Fruit fly (Drosophila melanogaster): ENCODE results near the gene ais.

ais gene

DNA sequence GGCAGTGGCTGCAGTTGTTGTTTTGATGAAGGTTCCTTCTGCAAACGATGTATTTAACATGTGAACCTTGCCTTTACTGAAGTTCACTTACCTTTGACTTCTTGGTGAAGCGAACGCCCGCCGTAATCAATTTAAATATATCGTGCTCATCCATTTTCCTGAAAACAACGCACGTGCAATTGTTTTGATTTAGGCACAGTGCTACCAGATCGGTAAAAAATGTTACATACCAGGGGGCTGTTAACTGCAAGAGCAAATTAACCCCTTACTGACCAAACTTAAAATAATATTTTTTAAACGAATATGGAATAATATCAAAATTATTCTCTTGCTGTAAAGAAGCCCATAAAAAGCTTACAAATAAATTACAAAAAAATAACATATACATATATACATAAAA is at the start of gene ais (continued):
- no peak for TF ChIP-seq Jarid2 (GFP tag; optimal IDR thresholded peaks at IDR 0.05)
- TF ChIP-seq CG7928 (GFP tag; optimal IDR thresholded peaks at IDR 0.05) = peak; percentile 55
- TF ChIP-seq Bdp1 (GFP tag; optimal IDR thresholded peaks at IDR 0.05) = no peak
- TF ChIP-seq Chrac-16 (GFP tag; optimal IDR thresholded peaks at IDR 0.05) = no peak
- no peak for TF ChIP-seq z (GFP tag; IDR thresholded peaks at IDR 0.05)
- TF ChIP-seq crp (GFP tag; optimal IDR thresholded peaks at IDR 0.05) = no peak
- no peak for TF ChIP-seq Optix (GFP tag; IDR thresholded peaks at IDR 0.05)
- no peak for TF ChIP-seq gcm (GFP tag; optimal IDR thresholded peaks at IDR 0.05)
- TF ChIP-seq HLH4C (GFP tag; IDR thresholded peaks at IDR 0.05; ENCODE audit: partially characterized antibody) = no peak
- TF ChIP-seq HmgD (GFP tag; optimal IDR thresholded peaks at IDR 0.05) = no peak
- TF ChIP-seq Awh (GFP tag; IDR thresholded peaks at IDR 0.05) = no peak
- peak; percentile 30 for TF ChIP-seq Sox102F (GFP tag; optimal IDR thresholded peaks at IDR 0.05)
- TF ChIP-seq Sox100B (GFP tag; optimal IDR thresholded peaks at IDR 0.05) = no peak
- no peak for TF ChIP-seq sim (GFP tag; IDR thresholded peaks at IDR 0.05)
- no peak for TF ChIP-seq bsh (GFP tag; optimal IDR thresholded peaks at IDR 0.05)
- TF ChIP-seq CG6813 (GFP tag; optimal IDR thresholded peaks at IDR 0.05) = no peak
- TF ChIP-seq CG1647 (GFP tag; optimal IDR thresholded peaks at IDR 0.05) = no peak
- TF ChIP-seq CG4424 (GFP tag; optimal IDR thresholded peaks at IDR 0.05) = no peak
- no peak for TF ChIP-seq CG3726 (GFP tag; IDR thresholded peaks at IDR 0.05)
- no peak for TF ChIP-seq pb (GFP tag; optimal IDR thresholded peaks at IDR 0.05)
- TF ChIP-seq cato (GFP tag; optimal IDR thresholded peaks at IDR 0.05; ENCODE audit: borderline replicate concordance) = no peak
- peak; percentile 41 for TF ChIP-seq B-H2 (GFP tag; optimal IDR thresholded peaks at IDR 0.05)
- no peak for TF ChIP-seq cas (GFP tag; IDR thresholded peaks at IDR 0.05)
- TF ChIP-seq HLH3B (GFP tag; IDR thresholded peaks at IDR 0.05) = no peak
- peak; percentile 51 for TF ChIP-seq E2f2 (GFP tag; IDR thresholded peaks at IDR 0.05)
- no peak for TF ChIP-seq Blimp-1 (GFP tag; optimal IDR thresholded peaks at IDR 0.05)
- no peak for TF ChIP-seq Dad (GFP tag; optimal IDR thresholded peaks at IDR 0.05)
- no peak for TF ChIP-seq prd (optimal IDR thresholded peaks at IDR 0.05)
- no peak for TF ChIP-seq prd (GFP tag; IDR thresholded peaks at IDR 0.05)
- TF ChIP-seq CG1233 (GFP tag; optimal IDR thresholded peaks at IDR 0.05) = no peak
- TF ChIP-seq row (GFP tag; IDR thresholded peaks at IDR 0.05) = peak; percentile 77
- TF ChIP-seq Lim3 (GFP tag; IDR thresholded peaks at IDR 0.05) = no peak
- no peak for TF ChIP-seq Atf3 (GFP tag; optimal IDR thresholded peaks at IDR 0.05)
- no peak for TF ChIP-seq Vsx1 (GFP tag; optimal IDR thresholded peaks at IDR 0.05)
- TF ChIP-seq Lhr (GFP tag; optimal IDR thresholded peaks at IDR 0.05) = peak; percentile 20
- TF ChIP-seq Oaz (GFP tag; IDR thresholded peaks at IDR 0.05) = no peak; the same call in 1 of the 2 replicates
- TF ChIP-seq Ravus (GFP tag; IDR thresholded peaks at IDR 0.05) = no peak
- TF ChIP-seq kah (GFP tag; optimal IDR thresholded peaks at IDR 0.05) = no peak
- peak; percentile 17 for TF ChIP-seq Oli (tag; optimal IDR thresholded peaks at IDR 0.05)
- no peak for TF ChIP-seq NFAT (GFP tag; IDR thresholded peaks at IDR 0.05)
- no peak for TF ChIP-seq chn (GFP tag; optimal IDR thresholded peaks at IDR 0.05)
- TF ChIP-seq E2f1 (GFP tag; IDR thresholded peaks at IDR 0.05) = no peak
- no peak for TF ChIP-seq dan (GFP tag; IDR thresholded peaks at IDR 0.05)
- TF ChIP-seq insv (GFP tag; optimal IDR thresholded peaks at IDR 0.05) = no peak
- no peak for TF ChIP-seq H2.0 (GFP tag; IDR thresholded peaks at IDR 0.05)
- no peak for TF ChIP-seq CG7556 (GFP tag; optimal IDR thresholded peaks at IDR 0.05)
- no peak for TF ChIP-seq sima (GFP tag; optimal IDR thresholded peaks at IDR 0.05)
- no peak for TF ChIP-seq dmrt99B (tag; optimal IDR thresholded peaks at IDR 0.05)
- no peak for TF ChIP-seq CG17912 (GFP tag; optimal IDR thresholded peaks at IDR 0.05)
- no peak for TF ChIP-seq hkb (optimal IDR thresholded peaks at IDR 0.05)
- no peak for TF ChIP-seq hkb (GFP tag; IDR thresholded peaks at IDR 0.05)
- no peak for TF ChIP-seq CG2889 (GFP tag; IDR thresholded peaks at IDR 0.05)
- TF ChIP-seq Dref (GFP tag; IDR thresholded peaks at IDR 0.05) = no peak

Data from whole organism, embryonic.